Fruit fly (Drosophila melanogaster) whole organism, embryonic: ENCODE measurements around the gene Arfip.

Experiments used
- CG10366 ChIP-seq: fragments of 200-800 bp; sonication (Bioruptor generic); IDR thresholded peaks from 2 replicates; pipeline ENCODE4 v1.3.6; 2022; ENCODE audit warnings: missing biosample characterization, missing genetic modification characterization
- CG10543 ChIP-seq: fragments of 200-800 bp; sonication (Bioruptor generic); optimal IDR thresholded peaks from 3 replicates; lab custom pipeline; 2017; ENCODE audit warnings: missing biosample characterization, mild to moderate bottlenecking, missing genetic modification characterization, moderate library complexity
- CG10654 ChIP-seq: fragments of 200-800 bp; sonication (Bioruptor generic); optimal IDR thresholded peaks from 2 replicates; lab custom pipeline; 2016; ENCODE audit warnings: missing biosample characterization, missing genetic modification characterization
- CG11085 ChIP-seq: fragments of 200-800 bp; sonication (Bioruptor generic); IDR thresholded peaks from 2 replicates; pipeline ENCODE4 v1.3.6; 2022; ENCODE audit warnings: missing biosample characterization, missing genetic modification characterization
- CG12942 ChIP-seq: fragments of 200-800 bp; sonication (Bioruptor generic); optimal IDR thresholded peaks from 3 replicates; lab custom pipeline; 2016; ENCODE audit warnings: missing biosample characterization, missing genetic modification characterization
- CG14014 ChIP-seq: fragments of 200-800 bp; sonication (Bioruptor generic); IDR thresholded peaks from 2 replicates; pipeline ENCODE4 v1.3.6; 2022; ENCODE audit warnings: missing biosample characterization, missing genetic modification characterization
- CG14441 ChIP-seq: fragments of 200-800 bp; sonication (Bioruptor generic); IDR thresholded peaks from 2 replicates; pipeline ENCODE4 v1.3.6; 2022; ENCODE audit warnings: missing biosample characterization, missing genetic modification characterization
- CG16779 ChIP-seq: fragments of 200-800 bp; sonication (Bioruptor generic); IDR thresholded peaks from 2 replicates; pipeline ENCODE4 v1.3.6; 2022; ENCODE audit warnings: missing biosample characterization, missing genetic modification characterization
- CG17328 ChIP-seq: fragments of 200-800 bp; sonication (Bioruptor generic); IDR thresholded peaks from 2 replicates; pipeline ENCODE4 v1.3.6; 2022; ENCODE audit warnings: missing biosample characterization, missing genetic modification characterization
- CG17385 ChIP-seq: fragments of 200-800 bp; sonication (Bioruptor generic); optimal IDR thresholded peaks from 3 replicates; lab custom pipeline; 2018; ENCODE audit warnings: missing biosample characterization, mild to moderate bottlenecking, missing genetic modification characterization
- CG17829 ChIP-seq: fragments of 200-800 bp; optimal IDR thresholded peaks from 2 replicates; lab custom pipeline; 2019; ENCODE audit warnings: missing biosample characterization, mild to moderate bottlenecking, missing genetic modification characterization, moderate library complexity
- CG2120 ChIP-seq: fragments of 200-800 bp; sonication (Bioruptor generic); optimal IDR thresholded peaks from 3 replicates; lab custom pipeline; 2016; ENCODE audit warnings: missing biosample characterization, missing genetic modification characterization
- CG2129 ChIP-seq: fragments of 200-800 bp; sonication (Bioruptor generic); IDR thresholded peaks from 2 replicates; pipeline ENCODE4 v1.3.6; 2022; ENCODE audit warnings: missing biosample characterization, missing genetic modification characterization; ENCODE audit not compliant: partially characterized antibody
- CG2199 ChIP-seq: fragments of 200-800 bp; sonication (Bioruptor generic); IDR thresholded peaks from 3 replicates; pipeline ENCODE4 v1.3.6; 2022; ENCODE audit warnings: missing biosample characterization, missing genetic modification characterization
- CG30431 ChIP-seq: fragments of 200-800 bp; sonication (Bioruptor generic); optimal IDR thresholded peaks from 2 replicates; lab custom pipeline; 2017; ENCODE audit warnings: missing biosample characterization, missing genetic modification characterization
- CG31224 ChIP-seq: fragments of 200-800 bp; sonication (Bioruptor generic); IDR thresholded peaks from 2 replicates; pipeline ENCODE4 v1.3.6; 2022; ENCODE audit warnings: missing biosample characterization, missing genetic modification characterization
- CG3281 ChIP-seq: fragments of 200-800 bp; sonication (Bioruptor generic); optimal IDR thresholded peaks from 3 replicates; lab custom pipeline; 2017; ENCODE audit warnings: missing biosample characterization, mild to moderate bottlenecking, missing genetic modification characterization
- CG3407 ChIP-seq: fragments of 200-800 bp; sonication (Bioruptor generic); optimal IDR thresholded peaks from 2 replicates; lab custom pipeline; 2018; ENCODE audit warnings: missing biosample characterization, mild to moderate bottlenecking, missing genetic modification characterization
- CG34224 ChIP-seq: fragments of 200-800 bp; sonication (Bioruptor generic); IDR thresholded peaks from 3 replicates; pipeline ENCODE4 v1.3.6; 2022; ENCODE audit warnings: missing biosample characterization, missing genetic modification characterization; ENCODE audit not compliant: partially characterized antibody
- CG43689 ChIP-seq: fragments of 200-800 bp; sonication (Bioruptor generic); IDR thresholded peaks from 2 replicates; pipeline ENCODE4 v1.3.6; 2022; ENCODE audit warnings: missing biosample characterization, missing genetic modification characterization
- CG4730 ChIP-seq: fragments of 200-800 bp; sonication (Bioruptor generic); IDR thresholded peaks from 2 replicates; pipeline ENCODE4 v1.3.6; 2022; ENCODE audit warnings: missing biosample characterization, missing genetic modification characterization
- CG5180 ChIP-seq: fragments of 200-800 bp; sonication (Bioruptor generic); optimal IDR thresholded peaks from 3 replicates; lab custom pipeline; 2017; ENCODE audit warnings: missing biosample characterization, missing genetic modification characterization, mild to moderate bottlenecking, moderate library complexity, missing genetic modification reagents
- CG7745 ChIP-seq: fragments of 200-800 bp; sonication (Bioruptor generic); optimal IDR thresholded peaks from 2 replicates; lab custom pipeline; 2018; ENCODE audit warnings: missing biosample characterization, mild to moderate bottlenecking, missing genetic modification characterization, moderate library complexity
- CG9215 ChIP-seq: fragments of 200-800 bp; sonication (Bioruptor generic); IDR thresholded peaks from 2 replicates; pipeline ENCODE4 v1.3.6; 2022; ENCODE audit warnings: missing biosample characterization, missing genetic modification characterization
- Camta ChIP-seq: fragments of 200-800 bp; sonication (Bioruptor generic); optimal IDR thresholded peaks from 2 replicates; lab custom pipeline; 2016; ENCODE audit warnings: missing biosample characterization, missing genetic modification characterization
- Dfd ChIP-seq, 2 experiments: fragments of >200 bp; optimal IDR thresholded peaks; 2 replicates each; lab custom pipeline; 2017; ENCODE audit warnings: missing biosample characterization in 2 of 2, missing genetic modification characterization in 2 of 2
- E2f1 ChIP-seq: fragments of 200-800 bp; sonication (Bioruptor generic); IDR thresholded peaks from 2 replicates; pipeline ENCODE4 v1.3.6; 2022; ENCODE audit warnings: missing biosample characterization, missing genetic modification characterization
- Ets97D ChIP-seq: fragments of 200-800 bp; sonication (Bioruptor generic); optimal IDR thresholded peaks from 3 replicates; lab custom pipeline; 2016; ENCODE audit warnings: missing biosample characterization, missing genetic modification characterization
- H2.0 ChIP-seq: fragments of 200-800 bp; sonication (Bioruptor generic); IDR thresholded peaks from 2 replicates; pipeline ENCODE4 v1.3.6; 2022; ENCODE audit warnings: missing biosample characterization, missing genetic modification characterization
- Hmr ChIP-seq: fragments of 200-800 bp; sonication (Bioruptor generic); optimal IDR thresholded peaks from 3 replicates; lab custom pipeline; 2017; ENCODE audit warnings: mild to moderate bottlenecking, missing biosample characterization, missing genetic modification reagents, missing genetic modification characterization
- Hmx ChIP-seq: fragments of 200-800 bp; sonication (Bioruptor generic); optimal IDR thresholded peaks from 2 replicates; lab custom pipeline; 2016; ENCODE audit warnings: missing biosample characterization, missing genetic modification characterization
- Hr51 ChIP-seq, 2 experiments: fragments of 200-800 bp; sonication (Bioruptor generic); optimal IDR thresholded peaks; 2 replicates in 1 of 2; 3 replicates in 1 of 2; lab custom pipeline; 2016 to 2018; ENCODE audit warnings: missing biosample characterization in 2 of 2, missing genetic modification characterization in 2 of 2, mild to moderate bottlenecking in 1 of 2, moderate library complexity in 1 of 2
- Kr ChIP-seq: fragments of 200-800 bp; sonication (Bioruptor generic); optimal IDR thresholded peaks from 2 replicates; lab custom pipeline; 2017; ENCODE audit warnings: missing biosample characterization, mild to moderate bottlenecking, missing genetic modification characterization
- NK7.1 ChIP-seq: fragments of 200-800 bp; sonication (Bioruptor generic); optimal IDR thresholded peaks from 3 replicates; lab custom pipeline; 2016; ENCODE audit warnings: missing biosample characterization, missing genetic modification characterization
- Ptx1 ChIP-seq: fragments of 200-800 bp; sonication (Bioruptor generic); IDR thresholded peaks from 2 replicates; pipeline ENCODE4 v1.3.6; 2022; ENCODE audit warnings: missing biosample characterization, missing genetic modification characterization
- Six4 ChIP-seq: fragments of 200-800 bp; sonication (Bioruptor generic); optimal IDR thresholded peaks from 2 replicates; lab custom pipeline; 2016; ENCODE audit warnings: missing biosample characterization, missing genetic modification characterization
- Sox100B ChIP-seq: fragments of 200-800 bp; sonication (Bioruptor generic); optimal IDR thresholded peaks from 3 replicates; lab custom pipeline; 2018; ENCODE audit warnings: missing biosample characterization, mild to moderate bottlenecking, missing genetic modification characterization
- ab ChIP-seq: fragments of 200-800 bp; sonication (Bioruptor generic); optimal IDR thresholded peaks from 2 replicates; lab custom pipeline; 2016; ENCODE audit warnings: missing biosample characterization, missing genetic modification characterization
- caup ChIP-seq: fragments of 200-800 bp; sonication (Bioruptor generic); optimal IDR thresholded peaks from 3 replicates; lab custom pipeline; 2017; ENCODE audit warnings: missing biosample characterization, mild to moderate bottlenecking, missing genetic modification characterization, moderate library complexity; ENCODE audit not compliant: severe bottlenecking
- chif ChIP-seq, 2 experiments: fragments of 200-800 bp; sonication (Bioruptor generic); optimal IDR thresholded peaks; 3 replicates each; lab custom pipeline; 2016; ENCODE audit warnings: missing biosample characterization in 2 of 2, missing genetic modification characterization in 2 of 2
- crol ChIP-seq: fragments of 200-800 bp; sonication (Bioruptor generic); IDR thresholded peaks from 2 replicates; pipeline ENCODE4 v1.3.6; 2022; ENCODE audit warnings: missing biosample characterization, missing genetic modification characterization
- dmrt99B ChIP-seq: fragments of 200-800 bp; sonication (Bioruptor generic); optimal IDR thresholded peaks from 2 replicates; lab custom pipeline; 2018; ENCODE audit warnings: missing biosample characterization, mild to moderate bottlenecking, missing genetic modification characterization, moderate library complexity
- en ChIP-seq: fragments of 200-800 bp; sonication (Bioruptor generic); optimal IDR thresholded peaks from 2 replicates; lab custom pipeline; 2016; ENCODE audit warnings: missing biosample characterization, missing genetic modification characterization
- gt ChIP-seq: fragments of 200-800 bp; sonication (Bioruptor generic); IDR thresholded peaks from 2 replicates; pipeline ENCODE4 v1.3.6; 2022; ENCODE audit warnings: missing biosample characterization, missing genetic modification characterization
- hbn ChIP-seq: fragments of 200-800 bp; sonication (Bioruptor generic); IDR thresholded peaks from 2 replicates; pipeline ENCODE4 v1.3.6; 2022; ENCODE audit warnings: missing biosample characterization, missing genetic modification characterization; ENCODE audit not compliant: partially characterized antibody
- jing ChIP-seq: fragments of 200-800 bp; sonication (Bioruptor generic); optimal IDR thresholded peaks from 2 replicates; lab custom pipeline; 2018; ENCODE audit warnings: missing biosample characterization, mild to moderate bottlenecking, missing genetic modification characterization
- org-1 ChIP-seq: fragments of 200-800 bp; sonication (Bioruptor generic); optimal IDR thresholded peaks from 2 replicates; lab custom pipeline; 2017; ENCODE audit warnings: missing biosample characterization, missing genetic modification characterization
- pros ChIP-seq: fragments of 200-800 bp; sonication (Bioruptor generic); optimal IDR thresholded peaks from 3 replicates; lab custom pipeline; 2019; ENCODE audit warnings: missing biosample characterization, mild to moderate bottlenecking, missing genetic modification characterization, moderate library complexity
- salm ChIP-seq: fragments of 200-800 bp; sonication (Bioruptor generic); optimal IDR thresholded peaks from 2 replicates; lab custom pipeline; 2018; ENCODE audit warnings: missing biosample characterization, mild to moderate bottlenecking, missing genetic modification characterization
- sqz ChIP-seq: fragments of 200-800 bp; sonication (Bioruptor generic); optimal IDR thresholded peaks from 3 replicates; lab custom pipeline; 2018; ENCODE audit warnings: missing biosample characterization, mild to moderate bottlenecking, missing genetic modification characterization
- yki ChIP-seq: fragments of >200 bp; optimal IDR thresholded peaks from 3 replicates; lab custom pipeline; 2018

The Arfip gene

dm6 chr3R:11200885-11201421 is 33.9 kb downstream of the Arfip start (continued):
- TF ChIP-seq CG34224 (no peak), Hmx (GFP tag; lab: Kevin White, UChicago) (no peak), CG14441 (GFP tag; lab: Robert Waterston, UW) (peak; percentile 75), E2f1 (GFP tag; lab: Robert Waterston, UW) (peak; percentile 56), salm (tag; lab: Kevin White, UChicago) (peak; percentile 20), crol (GFP tag; lab: Robert Waterston, UW) (no peak), pros (no peak), Dfd (GFP tag; optimal IDR thresholded peaks at IDR 0.05; lab: Kevin White, UChicago) (no peak), CG3407 (peak; percentile 25), CG30431 (no peak), Six4 (GFP tag; lab: Kevin White, UChicago) (peak; percentile 25), CG11085 (GFP tag; lab: Robert Waterston, UW) (no peak), Hr51 (GFP tag; optimal IDR thresholded peaks at IDR 0.05; lab: Kevin White, UChicago) (peak in 1 of 2 experiments; percentile 77), CG5180 (no peak), chif (GFP tag; optimal IDR thresholded peaks at IDR 0.05; lab: Kevin White, UChicago) (no peak), H2.0 (GFP tag; lab: Robert Waterston, UW) (peak; percentile 47), CG9215 (GFP tag; lab: Robert Waterston, UW) (peak; percentile 41; the same call in 1 of the 2 replicates), Camta (GFP tag; lab: Kevin White, UChicago) (no peak), CG10543 (GFP tag; lab: Kevin White, UChicago) (no peak), dmrt99B (tag; lab: Kevin White, UChicago) (peak; percentile 61), CG17385 (GFP tag; lab: Kevin White, UChicago) (no peak), CG7745 (tag; lab: Kevin White, UChicago) (no peak), CG14014 (GFP tag; lab: Robert Waterston, UW) (no peak), en (GFP tag; lab: Kevin White, UChicago) (no peak), Hmr (GFP tag; lab: Kevin White, UChicago) (peak; percentile 70), CG2120 (GFP tag; lab: Kevin White, UChicago) (peak; percentile 81), CG16779 (GFP tag; lab: Robert Waterston, UW) (no peak), CG2129 (no peak), CG12942 (GFP tag; lab: Kevin White, UChicago) (peak; percentile 38), Kr (GFP tag; lab: Kevin White, UChicago) (no peak), sqz (GFP tag; lab: Kevin White, UChicago) (no peak), Ets97D (GFP tag; lab: Kevin White, UChicago) (no peak), CG4730 (GFP tag; lab: Robert Waterston, UW) (no peak), yki (lab: Kevin White, UChicago) (no peak), CG3281 (GFP tag; lab: Kevin White, UChicago) (peak; percentile 63), Ptx1 (GFP tag; lab: Robert Waterston, UW) (peak; percentile 66), CG43689 (GFP tag; lab: Robert Waterston, UW) (0 out of 2 replicates have a peak, but pooled peaks have one; percentile 33), hbn (no peak), CG17829 (tag; lab: Kevin White, UChicago) (no peak), org-1 (GFP tag; lab: Kevin White, UChicago) (no peak), CG10654 (peak; percentile 46), CG17328 (GFP tag; lab: Robert Waterston, UW) (peak; percentile 39; the same call in 1 of the 2 replicates), jing (GFP tag; lab: Kevin White, UChicago) (no peak), CG31224 (GFP tag; lab: Robert Waterston, UW) (peak; percentile 54), NK7.1 (GFP tag; lab: Kevin White, UChicago) (peak; percentile 13), ab (GFP tag; lab: Kevin White, UChicago) (no peak), CG10366 (peak; percentile 67), gt (GFP tag; lab: Robert Waterston, UW) (no peak), CG2199 (GFP tag; lab: Robert Waterston, UW) (no peak), caup (peak; percentile 43), Sox100B (GFP tag; lab: Kevin White, UChicago) (no peak)
